Worm (Caenorhabditis elegans) whole organism, mixed stage, embryonic: ENCODE measurements around the gene srv-2.

ENCODE experiments used
- ces-1 ChIP-seq: fragments of 150-350 bp; optimal IDR thresholded peaks from 2 replicates; lab custom pipeline; 2014; ENCODE audit warnings: missing biosample characterization, missing genetic modification reagents, missing genetic modification characterization
- lin-13 ChIP-seq: fragments of 150-350 bp; optimal IDR thresholded peaks from 2 replicates; lab custom pipeline; 2014; ENCODE audit warnings: missing biosample characterization, missing genetic modification characterization
- lsy-2 ChIP-seq: fragments of 150-350 bp; optimal IDR thresholded peaks from 2 replicates; lab custom pipeline; 2014; ENCODE audit warnings: missing biosample characterization, missing genetic modification characterization
- mep-1 ChIP-seq: fragments of 150-350 bp; optimal IDR thresholded peaks from 2 replicates; lab custom pipeline; 2017; ENCODE audit warnings: missing biosample characterization, missing genetic modification reagents, missing genetic modification characterization, inconsistent platforms
- nhr-12 ChIP-seq: fragments of 150-350 bp; optimal IDR thresholded peaks from 2 replicates; lab custom pipeline; 2014; ENCODE audit warnings: missing biosample characterization, missing genetic modification characterization
- nhr-28 ChIP-seq: fragments of 150-350 bp; optimal IDR thresholded peaks from 2 replicates; lab custom pipeline; 2014; ENCODE audit warnings: missing biosample characterization, missing genetic modification characterization
- pha-4 ChIP-seq: fragments of 150-350 bp; optimal IDR thresholded peaks from 2 replicates; lab custom pipeline; 2018; ENCODE audit warnings: missing biosample characterization, missing genetic modification reagents, missing genetic modification characterization
- snpc-4 ChIP-seq: fragments of 150-350 bp; optimal IDR thresholded peaks from 2 replicates; lab custom pipeline; 2014; ENCODE audit warnings: missing biosample characterization, missing genetic modification characterization
- sptf-1 ChIP-seq: sonication (generic microtip); optimal IDR thresholded peaks from 2 replicates; lab custom pipeline; 2017; ENCODE audit warnings: mild to moderate bottlenecking, missing genetic modification characterization, moderate library complexity, missing compliant biosample characterization
- unc-120 ChIP-seq: sonication (generic microtip); optimal IDR thresholded peaks from 2 replicates; lab custom pipeline; 2017; ENCODE audit warnings: missing genetic modification characterization, missing compliant biosample characterization; ENCODE audit not compliant: poor library complexity, severe bottlenecking

- no peak for TF ChIP-seq nhr-12 (tag; lab: Kevin White, UChicago)
- TF ChIP-seq nhr-28 (tag; lab: Kevin White, UChicago): no peak
- no peak for TF ChIP-seq ces-1 (GFP tag; lab: Kevin White, UChicago)
- no peak for TF ChIP-seq unc-120
- TF ChIP-seq sptf-1 (tag; lab: Kevin White, UChicago): no peak
- TF ChIP-seq lsy-2 (tag; lab: Kevin White, UChicago): no peak
- TF ChIP-seq pha-4 (tag; lab: Kevin White, UChicago): no peak
- TF ChIP-seq snpc-4 (tag; lab: Kevin White, UChicago): no peak
- no peak for TF ChIP-seq lin-13 (tag; lab: Kevin White, UChicago)
- TF ChIP-seq mep-1: no peak
Measured at ce11 chrII:10646901-10647566, 45.0 kb upstream of the srv-2 start, which contains the start of gene M28.10.
